Fruit fly (Drosophila melanogaster) whole organism, embryonic: ENCODE data around the gene Nlg4.
A peak's percentile ranks its signal among the peaks of the same experiment; 100 is the strongest.

Source experiments
- Abd-B ChIP-seq: fragments of 200-800 bp; sonication (Bioruptor generic); optimal IDR thresholded peaks from 2 replicates; lab custom pipeline; 2018; ENCODE audit warnings: missing biosample characterization, mild to moderate bottlenecking, missing genetic modification characterization, moderate library complexity
- Adf1 ChIP-seq: fragments of 200-800 bp; sonication (Bioruptor generic); IDR thresholded peaks from 2 replicates; pipeline ENCODE4 v1.3.6; 2022; ENCODE audit warnings: missing biosample characterization, missing genetic modification characterization
- CG10274 ChIP-seq: fragments of 200-800 bp; sonication (Bioruptor generic); optimal IDR thresholded peaks from 3 replicates; lab custom pipeline; 2017; ENCODE audit warnings: missing biosample characterization, mild to moderate bottlenecking, missing genetic modification characterization
- CG10366 ChIP-seq: fragments of 200-800 bp; sonication (Bioruptor generic); IDR thresholded peaks from 2 replicates; pipeline ENCODE4 v1.3.6; 2022; ENCODE audit warnings: missing biosample characterization, missing genetic modification characterization
- CG11456 ChIP-seq: fragments of 200-800 bp; sonication (Bioruptor generic); IDR thresholded peaks from 3 replicates; pipeline ENCODE4 v1.3.6; 2022; ENCODE audit warnings: missing biosample characterization, missing genetic modification characterization
- CG12236 ChIP-seq: fragments of 200-800 bp; sonication (Bioruptor generic); optimal IDR thresholded peaks from 2 replicates; lab custom pipeline; 2016; ENCODE audit warnings: missing biosample characterization, missing genetic modification characterization
- CG12299 ChIP-seq: fragments of 200-800 bp; sonication (Bioruptor generic); optimal IDR thresholded peaks from 2 replicates; lab custom pipeline; 2018; ENCODE audit warnings: missing biosample characterization, mild to moderate bottlenecking, missing genetic modification characterization
- CG14441 ChIP-seq: fragments of 200-800 bp; sonication (Bioruptor generic); IDR thresholded peaks from 2 replicates; pipeline ENCODE4 v1.3.6; 2022; ENCODE audit warnings: missing biosample characterization, missing genetic modification characterization
- CG15514 ChIP-seq: fragments of 200-800 bp; sonication (Bioruptor generic); optimal IDR thresholded peaks from 3 replicates; lab custom pipeline; 2017; ENCODE audit warnings: missing biosample characterization, missing genetic modification characterization, mild to moderate bottlenecking, moderate library complexity, missing genetic modification reagents
- CG15696 ChIP-seq: fragments of 200-800 bp; sonication (Bioruptor generic); optimal IDR thresholded peaks from 2 replicates; lab custom pipeline; 2019; ENCODE audit warnings: missing biosample characterization, mild to moderate bottlenecking, missing genetic modification characterization, moderate library complexity
- CG1603 ChIP-seq: fragments of 200-800 bp; sonication (Bioruptor generic); optimal IDR thresholded peaks from 2 replicates; lab custom pipeline; 2019; ENCODE audit warnings: missing biosample characterization, mild to moderate bottlenecking, missing genetic modification characterization, moderate library complexity
- CG17802 ChIP-seq: fragments of 200-800 bp; sonication (Bioruptor generic); optimal IDR thresholded peaks from 2 replicates; lab custom pipeline; 2018; ENCODE audit warnings: missing biosample characterization, mild to moderate bottlenecking, missing genetic modification characterization, moderate library complexity
- CG2199 ChIP-seq: fragments of 200-800 bp; sonication (Bioruptor generic); IDR thresholded peaks from 3 replicates; pipeline ENCODE4 v1.3.6; 2022; ENCODE audit warnings: missing biosample characterization, missing genetic modification characterization
- CG30403 ChIP-seq: fragments of 200-800 bp; sonication (Bioruptor generic); optimal IDR thresholded peaks from 3 replicates; lab custom pipeline; 2016; ENCODE audit warnings: missing biosample characterization, missing genetic modification characterization
- CG6175 ChIP-seq: fragments of 200-800 bp; sonication (Bioruptor generic); IDR thresholded peaks from 3 replicates; pipeline ENCODE4 v1.3.6; 2022; ENCODE audit warnings: missing biosample characterization, missing genetic modification characterization
- CG7556 ChIP-seq: fragments of 200-800 bp; sonication (Bioruptor generic); optimal IDR thresholded peaks from 2 replicates; lab custom pipeline; 2017; ENCODE audit warnings: missing biosample characterization, mild to moderate bottlenecking, missing genetic modification characterization
- CG7745 ChIP-seq: fragments of 200-800 bp; sonication (Bioruptor generic); optimal IDR thresholded peaks from 2 replicates; lab custom pipeline; 2018; ENCODE audit warnings: missing biosample characterization, mild to moderate bottlenecking, missing genetic modification characterization, moderate library complexity
- CG7928 ChIP-seq: fragments of 200-800 bp; sonication (Bioruptor generic); optimal IDR thresholded peaks from 2 replicates; lab custom pipeline; 2017; ENCODE audit warnings: missing biosample characterization, mild to moderate bottlenecking, missing genetic modification characterization
- Dfd ChIP-seq, 2 experiments: fragments of >200 bp; optimal IDR thresholded peaks; 2 replicates each; lab custom pipeline; 2017; ENCODE audit warnings: missing biosample characterization in 2 of 2, missing genetic modification characterization in 2 of 2
- Doc2 ChIP-seq: fragments of 200-800 bp; sonication (Bioruptor generic); IDR thresholded peaks from 2 replicates; pipeline ENCODE4 v1.3.6; 2022; ENCODE audit warnings: missing biosample characterization, missing genetic modification characterization
- Drgx ChIP-seq: fragments of 200-800 bp; sonication (Bioruptor generic); IDR thresholded peaks from 2 replicates; pipeline ENCODE4 v1.3.6; 2022; ENCODE audit warnings: missing biosample characterization, missing genetic modification characterization
- HLHmδ ChIP-seq: fragments of 200-800 bp; sonication (Bioruptor generic); optimal IDR thresholded peaks from 2 replicates; lab custom pipeline; 2018; ENCODE audit warnings: missing biosample characterization, mild to moderate bottlenecking, missing genetic modification characterization, moderate library complexity
- Hr78 ChIP-seq, 2 experiments: fragments of 200-800 bp in 1 of 2; fragments of >200 bp in 1 of 2; sonication (Bioruptor generic) in 1 of 2; optimal IDR thresholded peaks; 2 replicates each; lab custom pipeline; 2017 to 2019; ENCODE audit warnings: missing biosample characterization in 2 of 2, missing genetic modification characterization in 2 of 2, mild to moderate bottlenecking in 1 of 2, moderate library complexity in 1 of 2
- MBD-R2 ChIP-seq: fragments of 200-800 bp; sonication (Bioruptor generic); IDR thresholded peaks from 2 replicates; pipeline ENCODE4 v1.3.6; 2022; ENCODE audit warnings: missing biosample characterization, missing genetic modification characterization
- MTF-1 ChIP-seq: fragments of 200-800 bp; sonication (Bioruptor generic); optimal IDR thresholded peaks from 2 replicates; lab custom pipeline; 2018; ENCODE audit warnings: missing biosample characterization, mild to moderate bottlenecking, missing genetic modification characterization, borderline replicate concordance
- Mad ChIP-seq: fragments of 200-800 bp; sonication (Bioruptor generic); optimal IDR thresholded peaks from 2 replicates; lab custom pipeline; 2016; ENCODE audit warnings: missing biosample characterization, missing genetic modification characterization
- Meics ChIP-seq: fragments of 200-800 bp; sonication (Bioruptor generic); optimal IDR thresholded peaks from 2 replicates; lab custom pipeline; 2017; ENCODE audit warnings: missing biosample characterization, mild to moderate bottlenecking, missing genetic modification characterization
- Mrtf ChIP-seq: fragments of 200-800 bp; sonication (Bioruptor generic); IDR thresholded peaks from 3 replicates; pipeline ENCODE4 v1.3.6; 2022; ENCODE audit warnings: missing biosample characterization, missing genetic modification characterization
- Nf-YA ChIP-seq: fragments of 200-800 bp; sonication (Bioruptor generic); IDR thresholded peaks from 2 replicates; pipeline ENCODE4 v1.3.6; 2022; ENCODE audit warnings: missing biosample characterization, missing genetic modification characterization
- Nf-YC ChIP-seq: fragments of 200-800 bp; optimal IDR thresholded peaks from 3 replicates; lab custom pipeline; 2019; ENCODE audit warnings: missing biosample characterization, mild to moderate bottlenecking, missing genetic modification characterization, moderate library complexity
- Trl ChIP-seq, 3 experiments: fragments of >200 bp in 2 of 3; fragments of 200-800 bp in 1 of 3; sonication (Bioruptor generic) in 1 of 3; optimal IDR thresholded peaks; 2 replicates in 1 of 3; 3 replicates in 2 of 3; lab custom pipeline; 2016 to 2017; ENCODE audit warnings: missing biosample characterization in 1 of 3, missing genetic modification characterization in 1 of 3
- abd-A ChIP-seq: fragments of 200-800 bp; sonication (Bioruptor generic); optimal IDR thresholded peaks from 3 replicates; lab custom pipeline; 2019; ENCODE audit warnings: missing biosample characterization, mild to moderate bottlenecking, missing genetic modification characterization, moderate library complexity
- dimm ChIP-seq: fragments of 200-800 bp; sonication (Bioruptor generic); IDR thresholded peaks from 2 replicates; pipeline ENCODE4 v1.3.6; 2022; ENCODE audit warnings: missing biosample characterization, missing genetic modification characterization
- emc ChIP-seq: fragments of 200-800 bp; sonication (Bioruptor generic); optimal IDR thresholded peaks from 2 replicates; lab custom pipeline; 2016; ENCODE audit warnings: missing biosample characterization, missing genetic modification characterization
- ems ChIP-seq: fragments of 200-800 bp; sonication (Bioruptor generic); optimal IDR thresholded peaks from 3 replicates; lab custom pipeline; 2016; ENCODE audit warnings: missing biosample characterization, missing genetic modification characterization
- eve ChIP-seq, 2 experiments: fragments of >200 bp; optimal IDR thresholded peaks; 2 replicates each; lab custom pipeline; 2017; ENCODE audit warnings: missing biosample characterization in 2 of 2, missing genetic modification characterization in 2 of 2
- fd102C ChIP-seq: fragments of 200-800 bp; sonication (Bioruptor generic); optimal IDR thresholded peaks from 2 replicates; lab custom pipeline; 2018; ENCODE audit warnings: missing biosample characterization, mild to moderate bottlenecking, missing genetic modification characterization, moderate library complexity
- gcm ChIP-seq: fragments of 200-800 bp; sonication (Bioruptor generic); optimal IDR thresholded peaks from 2 replicates; lab custom pipeline; 2019; ENCODE audit warnings: missing biosample characterization, mild to moderate bottlenecking, missing genetic modification characterization, moderate library complexity
- gro ChIP-seq: fragments of 200-800 bp; sonication (Bioruptor generic); optimal IDR thresholded peaks from 2 replicates; lab custom pipeline; 2016; ENCODE audit warnings: missing biosample characterization, missing genetic modification characterization
- h ChIP-seq: fragments of >200 bp; optimal IDR thresholded peaks from 2 replicates; lab custom pipeline; 2017
- her ChIP-seq: fragments of 200-800 bp; sonication (Bioruptor generic); optimal IDR thresholded peaks from 2 replicates; lab custom pipeline; 2016; ENCODE audit warnings: missing biosample characterization, missing genetic modification characterization
- jing ChIP-seq: fragments of 200-800 bp; sonication (Bioruptor generic); optimal IDR thresholded peaks from 2 replicates; lab custom pipeline; 2018; ENCODE audit warnings: missing biosample characterization, mild to moderate bottlenecking, missing genetic modification characterization
- kay ChIP-seq: fragments of 200-800 bp; sonication (Bioruptor generic); optimal IDR thresholded peaks from 2 replicates; lab custom pipeline; 2016; ENCODE audit warnings: missing biosample characterization, missing genetic modification characterization
- lab ChIP-seq: fragments of 200-800 bp; sonication (Bioruptor generic); optimal IDR thresholded peaks from 3 replicates; lab custom pipeline; 2017; ENCODE audit warnings: missing biosample characterization, missing genetic modification characterization, mild to moderate bottlenecking, moderate library complexity, missing genetic modification reagents
- odd ChIP-seq: fragments of 200-800 bp; sonication (Bioruptor generic); optimal IDR thresholded peaks from 2 replicates; lab custom pipeline; 2017; ENCODE audit warnings: missing biosample characterization, mild to moderate bottlenecking, missing genetic modification characterization
- peb ChIP-seq: fragments of 200-800 bp; sonication (Bioruptor generic); IDR thresholded peaks from 2 replicates; pipeline ENCODE4 v1.3.6; 2022; ENCODE audit warnings: missing biosample characterization, missing genetic modification characterization
- pnt ChIP-seq: fragments of 200-800 bp; sonication (Bioruptor generic); optimal IDR thresholded peaks from 3 replicates; lab custom pipeline; 2016; ENCODE audit warnings: missing biosample characterization, missing genetic modification characterization
- salm ChIP-seq: fragments of 200-800 bp; sonication (Bioruptor generic); optimal IDR thresholded peaks from 2 replicates; lab custom pipeline; 2018; ENCODE audit warnings: missing biosample characterization, mild to moderate bottlenecking, missing genetic modification characterization
- vnd ChIP-seq: fragments of 200-800 bp; sonication (Bioruptor generic); IDR thresholded peaks from 3 replicates; pipeline ENCODE4 v1.3.6; 2022; ENCODE audit warnings: missing biosample characterization, missing genetic modification characterization; ENCODE audit not compliant: partially characterized antibody
- wor ChIP-seq: fragments of 200-800 bp; sonication (Bioruptor generic); IDR thresholded peaks from 2 replicates; pipeline ENCODE4 v1.3.6; 2022; ENCODE audit warnings: missing biosample characterization, missing genetic modification characterization
- zen2 ChIP-seq: fragments of 200-800 bp; sonication (Bioruptor generic); IDR thresholded peaks from 3 replicates; pipeline ENCODE4 v1.3.6; 2022; ENCODE audit warnings: missing biosample characterization, missing genetic modification characterization; ENCODE audit not compliant: partially characterized antibody

Gene Nlg4

DNA sequence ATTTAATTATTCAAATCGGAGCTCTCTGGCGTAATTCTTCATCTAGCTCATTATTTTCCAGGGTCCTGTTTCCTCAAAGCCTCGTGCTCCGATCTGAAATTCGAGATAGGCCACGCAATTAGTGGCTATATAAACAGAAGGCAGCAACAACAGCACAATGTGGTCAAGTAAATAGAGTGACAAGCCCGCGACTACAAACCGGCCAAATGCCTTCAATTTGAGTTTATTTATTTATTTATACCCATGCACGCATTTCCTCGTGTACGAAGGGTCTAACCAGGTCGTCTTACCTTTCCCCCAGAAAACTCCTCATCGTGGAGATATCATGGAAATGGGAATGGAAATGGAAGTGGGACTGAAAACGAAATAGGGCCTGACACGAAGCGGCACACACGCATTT lies 72.2 kb downstream of the Nlg4 start (continued):
- TF ChIP-seq CG30403 (GFP tag; lab: Kevin White, UChicago) (no peak), CG12236 (no peak), gro (no peak), dimm (no peak), emc (GFP tag; lab: Kevin White, UChicago) (no peak), MBD-R2 (GFP tag; lab: Robert Waterston, UW) (no peak), Drgx (GFP tag; lab: Robert Waterston, UW) (no peak), CG15696 (tag; lab: Kevin White, UChicago) (peak; percentile 65), CG12299 (tag; lab: Kevin White, UChicago) (no peak), CG7745 (no peak), CG10366 (GFP tag; lab: Robert Waterston, UW) (no peak), CG10274 (GFP tag; lab: Kevin White, UChicago) (no peak), CG15514 (GFP tag; lab: Kevin White, UChicago) (no peak), jing (GFP tag; lab: Kevin White, UChicago) (no peak), Nf-YC (tag; lab: Kevin White, UChicago) (no peak), HLHmδ (no peak), pnt (no peak), Dfd (GFP tag; optimal IDR thresholded peaks at IDR 0.05; lab: Kevin White, UChicago) (no peak), abd-A (tag; lab: Kevin White, UChicago) (no peak), Abd-B (no peak), Doc2 (no peak), eve (GFP tag; optimal IDR thresholded peaks at IDR 0.05; lab: Kevin White, UChicago) (peak in 1 of 2 experiments; percentile 30), Trl (optimal IDR thresholded peaks at IDR 0.05; lab: Kevin White, UChicago) (no peak), Trl (GFP tag; optimal IDR thresholded peaks at IDR 0.05; lab: Kevin White, UChicago) (no peak), Adf1 (GFP tag; lab: Robert Waterston, UW) (no peak), vnd (GFP tag; lab: Robert Waterston, UW) (no peak), ems (no peak), Mrtf (GFP tag; lab: Robert Waterston, UW) (no peak), CG6175 (GFP tag; lab: Robert Waterston, UW) (no peak), h (lab: Kevin White, UChicago) (no peak), CG1603 (peak; percentile 29), wor (no peak), CG14441 (GFP tag; lab: Robert Waterston, UW) (no peak), Mad (GFP tag; lab: Kevin White, UChicago) (no peak), CG7928 (GFP tag; lab: Kevin White, UChicago) (no peak), odd (no peak), Hr78 (GFP tag; optimal IDR thresholded peaks at IDR 0.05; lab: Kevin White, UChicago) (no peak), Nf-YA (GFP tag; lab: Robert Waterston, UW) (0 out of 2 replicates have a peak, but pooled peaks have one; percentile 40), zen2 (GFP tag; lab: Robert Waterston, UW) (no peak), her (GFP tag; lab: Kevin White, UChicago) (no peak), lab (GFP tag; lab: Kevin White, UChicago) (peak; percentile 6), CG11456 (GFP tag; lab: Robert Waterston, UW) (no peak), CG17802 (no peak), kay (GFP tag; lab: Kevin White, UChicago) (no peak), MTF-1 (GFP tag; lab: Kevin White, UChicago) (no peak), salm (tag; lab: Kevin White, UChicago) (no peak), gcm (GFP tag; lab: Kevin White, UChicago) (peak; percentile 4), CG7556 (GFP tag; lab: Kevin White, UChicago) (no peak), Meics (GFP tag; lab: Kevin White, UChicago) (no peak), peb (GFP tag; lab: Robert Waterston, UW) (no peak), fd102C (peak; percentile 1), CG2199 (0 out of 3 replicates have a peak, but pooled peaks have one; percentile 33)
